Worm (Caenorhabditis elegans) whole organism, midembryonic: ENCODE measurements around the gene ilys-5.

Experiments
- T22C8.4 ChIP-seq: fragments of 200-800 bp; sonication (Bioruptor generic); IDR thresholded peaks from 2 replicates; pipeline ENCODE4 v1.3.6; 2022; ENCODE audit warnings: missing genetic modification characterization, missing compliant biosample characterization
- cog-1 ChIP-seq: sonication (generic microtip); optimal IDR thresholded peaks from 2 replicates; lab custom pipeline; 2016; ENCODE audit warnings: missing genetic modification characterization, missing compliant biosample characterization
- flt-1 ChIP-seq: fragments of 200-800 bp; sonication (Bioruptor generic); IDR thresholded peaks from 2 replicates; pipeline ENCODE4 v1.3.6; 2022; ENCODE audit warnings: missing genetic modification characterization, missing compliant biosample characterization
- klf-2 ChIP-seq: fragments of 200-800 bp; sonication (Bioruptor generic); conservative IDR thresholded peaks from 2 replicates; pipeline ENCODE4 v1.3.6; 2022; ENCODE audit warnings: missing genetic modification reagents, missing genetic modification characterization, missing compliant biosample characterization
- med-1 ChIP-seq: sonication (generic microtip); optimal IDR thresholded peaks from 2 replicates; lab custom pipeline; 2017; ENCODE audit warnings: missing genetic modification characterization, mild to moderate bottlenecking, missing compliant biosample characterization, antibody characterized with exemption, missing genetic modification reagents; ENCODE audit not compliant: insufficient read depth
- ref-1 ChIP-seq: fragments of 200-800 bp; sonication (Bioruptor generic); conservative IDR thresholded peaks from 2 replicates; pipeline ENCODE4 v1.3.6; 2022; ENCODE audit warnings: missing genetic modification reagents, missing genetic modification characterization, missing compliant biosample characterization
- tab-1 ChIP-seq: fragments of 200-800 bp; sonication (Bioruptor generic); IDR thresholded peaks from 2 replicates; pipeline ENCODE4 v1.3.6; 2022; ENCODE audit warnings: missing genetic modification characterization, missing compliant biosample characterization
- ztf-23 ChIP-seq: fragments of 200-800 bp; sonication (Bioruptor generic); IDR thresholded peaks from 2 replicates; pipeline ENCODE4 v1.3.6; 2022; ENCODE audit warnings: missing genetic modification reagents, missing genetic modification characterization, missing compliant biosample characterization
- ztf-29 ChIP-seq: fragments of 200-800 bp; sonication (Bioruptor generic); IDR thresholded peaks from 2 replicates; pipeline ENCODE4 v1.3.6; 2022; ENCODE audit warnings: missing genetic modification reagents, missing genetic modification characterization, missing compliant biosample characterization

ilys-5 gene

ce11 chrX:6551679-6552078 is 15.0 kb upstream of the ilys-5 start:
- no peak for TF ChIP-seq ztf-29 (GFP tag; lab: Robert Waterston, UW)
- no peak for TF ChIP-seq med-1 (GFP tag; lab: Kevin White, UChicago)
- TF ChIP-seq cog-1, result no peak
- no peak for TF ChIP-seq klf-2 (GFP tag; lab: Robert Waterston, UW)
- no peak for TF ChIP-seq flt-1 (GFP tag; lab: Robert Waterston, UW)
- TF ChIP-seq ref-1 (GFP tag; lab: Robert Waterston, UW), result no peak
- no peak for TF ChIP-seq ztf-23
- no peak for TF ChIP-seq T22C8.4 (GFP tag; lab: Robert Waterston, UW)
- TF ChIP-seq tab-1 (GFP tag; lab: Robert Waterston, UW), result no peak

- no peak for TF ChIP-seq tab-1 (GFP tag; lab: Robert Waterston, UW)
- no peak for TF ChIP-seq ztf-23
- no peak for TF ChIP-seq ref-1 (GFP tag; lab: Robert Waterston, UW)
- no peak for TF ChIP-seq cog-1
- no peak for TF ChIP-seq flt-1 (GFP tag; lab: Robert Waterston, UW)
- TF ChIP-seq klf-2 (GFP tag; lab: Robert Waterston, UW), result no peak
- TF ChIP-seq med-1 (GFP tag; lab: Kevin White, UChicago), result no peak
- TF ChIP-seq ztf-29 (GFP tag; lab: Robert Waterston, UW), result no peak
- TF ChIP-seq T22C8.4 (GFP tag; lab: Robert Waterston, UW), result no peak
Observed at ce11 chrX:6551073-6551652, 14.5 kb upstream of the ilys-5 start.

- TF ChIP-seq flt-1 (GFP tag; lab: Robert Waterston, UW) (no peak), ref-1 (GFP tag; lab: Robert Waterston, UW) (no peak), T22C8.4 (GFP tag; lab: Robert Waterston, UW) (no peak), cog-1 (no peak), med-1 (GFP tag; lab: Kevin White, UChicago) (no peak), ztf-23 (no peak), ztf-29 (GFP tag; lab: Robert Waterston, UW) (no peak), klf-2 (GFP tag; lab: Robert Waterston, UW) (no peak), tab-1 (GFP tag; lab: Robert Waterston, UW) (no peak)
Observed at ce11 chrX:6543665-6544064, 7.0 kb upstream of the ilys-5 start.

- TF ChIP-seq tab-1 (GFP tag; lab: Robert Waterston, UW) (no peak), ztf-29 (GFP tag; lab: Robert Waterston, UW) (no peak), flt-1 (GFP tag; lab: Robert Waterston, UW) (no peak), klf-2 (GFP tag; lab: Robert Waterston, UW) (no peak), med-1 (GFP tag; lab: Kevin White, UChicago) (no peak), ref-1 (GFP tag; lab: Robert Waterston, UW) (no peak), cog-1 (no peak), ztf-23 (no peak), T22C8.4 (GFP tag; lab: Robert Waterston, UW) (no peak)
Observed at ce11 chrX:6542692-6543091, 6.1 kb upstream of the ilys-5 start, which contains the start of gene T14E8.2. Gene T14E8.2, plus strand, starts transcription at chrX:6542992.

- TF ChIP-seq med-1 (GFP tag; lab: Kevin White, UChicago), result no peak
- no peak for TF ChIP-seq ref-1 (GFP tag; lab: Robert Waterston, UW)
- no peak for TF ChIP-seq ztf-23
- no peak for TF ChIP-seq T22C8.4 (GFP tag; lab: Robert Waterston, UW)
- no peak for TF ChIP-seq ztf-29 (GFP tag; lab: Robert Waterston, UW)
- no peak for TF ChIP-seq klf-2 (GFP tag; lab: Robert Waterston, UW)
- no peak for TF ChIP-seq flt-1 (GFP tag; lab: Robert Waterston, UW)
- TF ChIP-seq cog-1, result no peak
- TF ChIP-seq tab-1 (GFP tag; lab: Robert Waterston, UW), result no peak
Observed at ce11 chrX:6538068-6538467, 1.4 kb upstream of the ilys-5 start.

ce11 chrX:6533038-6533437 is 3.6 kb downstream of the ilys-5 start:
- TF ChIP-seq cog-1, result no peak
- no peak for TF ChIP-seq ref-1 (GFP tag; lab: Robert Waterston, UW)
- no peak for TF ChIP-seq flt-1 (GFP tag; lab: Robert Waterston, UW)
- no peak for TF ChIP-seq ztf-29 (GFP tag; lab: Robert Waterston, UW)
- no peak for TF ChIP-seq klf-2 (GFP tag; lab: Robert Waterston, UW)
- no peak for TF ChIP-seq med-1 (GFP tag; lab: Kevin White, UChicago)
- no peak for TF ChIP-seq ztf-23
- TF ChIP-seq T22C8.4 (GFP tag; lab: Robert Waterston, UW), result no peak
- TF ChIP-seq tab-1 (GFP tag; lab: Robert Waterston, UW), result no peak

- TF ChIP-seq cog-1 (no peak), ref-1 (GFP tag; lab: Robert Waterston, UW) (no peak), flt-1 (GFP tag; lab: Robert Waterston, UW) (no peak), med-1 (GFP tag; lab: Kevin White, UChicago) (no peak), ztf-29 (GFP tag; lab: Robert Waterston, UW) (no peak), klf-2 (GFP tag; lab: Robert Waterston, UW) (no peak), ztf-23 (no peak), tab-1 (GFP tag; lab: Robert Waterston, UW) (no peak), T22C8.4 (GFP tag; lab: Robert Waterston, UW) (no peak)
Observed at ce11 chrX:6531896-6532295, 4.7 kb downstream of the ilys-5 start.

- TF ChIP-seq cog-1 (no peak), tab-1 (GFP tag; lab: Robert Waterston, UW) (no peak), ref-1 (GFP tag; lab: Robert Waterston, UW) (no peak), flt-1 (GFP tag; lab: Robert Waterston, UW) (no peak), T22C8.4 (GFP tag; lab: Robert Waterston, UW) (no peak), ztf-29 (GFP tag; lab: Robert Waterston, UW) (no peak), ztf-23 (no peak), klf-2 (GFP tag; lab: Robert Waterston, UW) (no peak), med-1 (GFP tag; lab: Kevin White, UChicago) (no peak)
Observed at ce11 chrX:6530591-6530990, 6.0 kb downstream of the ilys-5 start.

- TF ChIP-seq tab-1 (GFP tag; lab: Robert Waterston, UW) (no peak), ztf-29 (GFP tag; lab: Robert Waterston, UW) (no peak), ref-1 (GFP tag; lab: Robert Waterston, UW) (no peak), med-1 (GFP tag; lab: Kevin White, UChicago) (no peak), cog-1 (no peak), klf-2 (GFP tag; lab: Robert Waterston, UW) (no peak), flt-1 (GFP tag; lab: Robert Waterston, UW) (no peak), ztf-23 (no peak), T22C8.4 (GFP tag; lab: Robert Waterston, UW) (no peak)
Observed at ce11 chrX:6530046-6530445, 6.6 kb downstream of the ilys-5 start, which contains the start of gene ceh-60. Gene ceh-60, minus strand, starts transcription at chrX:6530146.
